Worm (Caenorhabditis elegans) whole organism, L1 larva: ENCODE data around the gene F37C12.21.

ENCODE experiments used
- C04F5.9 ChIP-seq: sonication (generic microtip); optimal IDR thresholded peaks from 2 replicates; lab custom pipeline; 2016; ENCODE audit warnings: missing genetic modification characterization, missing compliant biosample characterization
- C16A3.4 ChIP-seq: fragments of 150-350 bp; optimal IDR thresholded peaks from 2 replicates; lab custom pipeline; 2014; ENCODE audit warnings: missing biosample characterization, missing genetic modification characterization
- C34B4.2 ChIP-seq: sonication (generic microtip); optimal IDR thresholded peaks from 2 replicates; lab custom pipeline; 2017; ENCODE audit warnings: mild to moderate bottlenecking, missing genetic modification characterization, missing compliant biosample characterization
- F16B12.6 ChIP-seq: fragments of 150-350 bp; optimal IDR thresholded peaks from 2 replicates; lab custom pipeline; 2014; ENCODE audit warnings: missing biosample characterization, missing genetic modification characterization
- aha-1 ChIP-seq: fragments of 150-350 bp; optimal IDR thresholded peaks from 2 replicates; lab custom pipeline; 2014; ENCODE audit warnings: missing biosample characterization, missing genetic modification characterization
- aly-2 ChIP-seq: fragments of 150-350 bp; optimal IDR thresholded peaks from 2 replicates; lab custom pipeline; 2014; ENCODE audit warnings: missing biosample characterization, missing genetic modification characterization
- ama-1 ChIP-seq: fragments of 150-350 bp; optimal IDR thresholded peaks from 2 replicates; lab custom pipeline; 2014
- blmp-1 ChIP-seq: fragments of 150-350 bp; optimal IDR thresholded peaks from 2 replicates; lab custom pipeline; 2014; ENCODE audit warnings: missing biosample characterization, missing genetic modification characterization
- ceh-63 ChIP-seq: fragments of 200-800 bp; sonication (Bioruptor generic); optimal IDR thresholded peaks from 2 replicates; lab custom pipeline; 2018; ENCODE audit warnings: mild to moderate bottlenecking, missing genetic modification characterization, missing compliant biosample characterization
- ceh-88 ChIP-seq: fragments of 200-800 bp; sonication (Bioruptor generic); IDR thresholded peaks from 2 replicates; pipeline ENCODE4 v1.3.6; 2022; ENCODE audit warnings: missing genetic modification characterization, missing compliant biosample characterization
- ceh-90 ChIP-seq: sonication (generic microtip); optimal IDR thresholded peaks from 2 replicates; lab custom pipeline; 2016; ENCODE audit warnings: missing genetic modification characterization, missing compliant biosample characterization
- dpl-1 ChIP-seq, 3 experiments: fragments of 150-350 bp in 2 of 3; sonication (generic microtip) in 1 of 3; optimal IDR thresholded peaks; 2 replicates each; lab custom pipeline; 2014 to 2017; ENCODE audit warnings: missing biosample characterization in 3 of 3, missing genetic modification characterization in 3 of 3, missing genetic modification reagents in 3 of 3
- dsc-1 ChIP-seq: sonication (generic microtip); optimal IDR thresholded peaks from 2 replicates; lab custom pipeline; 2016; ENCODE audit warnings: mild to moderate bottlenecking, missing genetic modification characterization, missing compliant biosample characterization
- efl-3 ChIP-seq: fragments of 200-800 bp; sonication (Bioruptor generic); optimal IDR thresholded peaks from 2 replicates; lab custom pipeline; 2018; ENCODE audit warnings: mild to moderate bottlenecking, missing genetic modification characterization, missing compliant biosample characterization
- elt-2 ChIP-seq: sonication (generic microtip); optimal IDR thresholded peaks from 2 replicates; lab custom pipeline; 2016; ENCODE audit warnings: missing genetic modification characterization, mild to moderate bottlenecking, inconsistent platforms, missing compliant biosample characterization, missing genetic modification reagents
- elt-3 ChIP-seq, 6 experiments: fragments of 150-350 bp in 1 of 6; sonication (generic microtip); optimal IDR thresholded peaks; 2 replicates each; lab custom pipeline; 2017 to 2018; ENCODE audit warnings: missing biosample characterization in 6 of 6, missing genetic modification characterization in 6 of 6, inconsistent platforms in 1 of 6
- ets-5 ChIP-seq: fragments of 200-800 bp; sonication (Bioruptor generic); IDR thresholded peaks from 2 replicates; pipeline ENCODE4 v1.3.6; 2022; ENCODE audit warnings: missing genetic modification characterization, missing compliant biosample characterization
- fkh-10 ChIP-seq: sonication (generic microtip); optimal IDR thresholded peaks from 2 replicates; lab custom pipeline; 2017; ENCODE audit warnings: missing biosample characterization, missing genetic modification reagents, missing genetic modification characterization
- fos-1 ChIP-seq: fragments of 150-350 bp; optimal IDR thresholded peaks from 2 replicates; lab custom pipeline; 2014; ENCODE audit warnings: missing biosample characterization, missing genetic modification characterization
- grh-1 ChIP-seq: fragments of 200-800 bp; sonication (Bioruptor generic); IDR thresholded peaks from 2 replicates; pipeline ENCODE4 v1.3.6; 2022; ENCODE audit warnings: missing genetic modification reagents, missing genetic modification characterization, missing compliant biosample characterization
- hlh-17 ChIP-seq: fragments of 200-800 bp; sonication (Bioruptor generic); optimal IDR thresholded peaks from 2 replicates; lab custom pipeline; 2018; ENCODE audit warnings: missing genetic modification characterization, mild to moderate bottlenecking, missing compliant biosample characterization, moderate library complexity, borderline replicate concordance
- hlh-4 ChIP-seq: sonication (generic microtip); optimal IDR thresholded peaks from 2 replicates; lab custom pipeline; 2016; ENCODE audit warnings: mild to moderate bottlenecking, missing genetic modification characterization, missing compliant biosample characterization
- hpl-2 ChIP-seq: fragments of 150-350 bp; optimal IDR thresholded peaks from 2 replicates; lab custom pipeline; 2014; ENCODE audit warnings: missing biosample characterization, missing genetic modification reagents, missing genetic modification characterization
- irx-1 ChIP-seq: sonication (generic microtip); optimal IDR thresholded peaks from 2 replicates; lab custom pipeline; 2016; ENCODE audit warnings: missing genetic modification characterization, missing compliant biosample characterization
- isw-1 ChIP-seq: fragments of 200-800 bp; sonication (Bioruptor generic); IDR thresholded peaks from 2 replicates; pipeline ENCODE4 v1.3.6; 2022; ENCODE audit warnings: missing genetic modification characterization, missing compliant biosample characterization
- lin-14 ChIP-seq: fragments of 200-800 bp; sonication (Bioruptor generic); optimal IDR thresholded peaks from 2 replicates; lab custom pipeline; 2018; ENCODE audit warnings: mild to moderate bottlenecking, missing genetic modification characterization, moderate library complexity, missing compliant biosample characterization
- lin-15B ChIP-seq: fragments of 150-350 bp; sonication (generic microtip); optimal IDR thresholded peaks from 3 replicates; lab custom pipeline; 2014; ENCODE audit warnings: missing biosample characterization, missing genetic modification characterization
- lin-35 ChIP-seq, 2 experiments: fragments of 150-350 bp; optimal IDR thresholded peaks; 2 replicates each; lab custom pipeline; 2014; ENCODE audit warnings: missing biosample characterization in 2 of 2, missing genetic modification characterization in 2 of 2, missing genetic modification reagents in 2 of 2
- lin-39 ChIP-seq: fragments of 150-350 bp; optimal IDR thresholded peaks from 2 replicates; lab custom pipeline; 2014; ENCODE audit warnings: missing biosample characterization, missing genetic modification reagents, missing genetic modification characterization
- lsy-2 ChIP-seq, 2 experiments: fragments of 150-350 bp; optimal IDR thresholded peaks; 2 replicates each; lab custom pipeline; 2014; ENCODE audit warnings: missing biosample characterization in 2 of 2, missing genetic modification characterization in 2 of 2
- mab-9 ChIP-seq: fragments of 200-800 bp; sonication (Bioruptor generic); IDR thresholded peaks from 2 replicates; pipeline ENCODE4 v1.3.6; 2022; ENCODE audit warnings: missing genetic modification reagents, missing genetic modification characterization, missing compliant biosample characterization
- mdl-1 ChIP-seq, 2 experiments: fragments of 150-350 bp; optimal IDR thresholded peaks; 2 replicates each; lab custom pipeline; 2014 to 2017; ENCODE audit warnings: missing biosample characterization in 2 of 2, missing genetic modification characterization in 2 of 2, inconsistent platforms in 1 of 2
- mef-2 ChIP-seq: fragments of 150-350 bp; optimal IDR thresholded peaks from 2 replicates; lab custom pipeline; 2014; ENCODE audit warnings: missing biosample characterization, missing genetic modification characterization
- nhr-12 ChIP-seq: sonication (generic microtip); optimal IDR thresholded peaks from 2 replicates; lab custom pipeline; 2017; ENCODE audit warnings: missing biosample characterization, missing genetic modification characterization
- nhr-19 ChIP-seq: fragments of 200-800 bp; sonication (Bioruptor generic); conservative IDR thresholded peaks from 2 replicates; pipeline ENCODE4 v1.3.6; 2022; ENCODE audit warnings: missing genetic modification characterization, missing compliant biosample characterization
- nhr-237 ChIP-seq: fragments of 150-350 bp; optimal IDR thresholded peaks from 2 replicates; lab custom pipeline; 2014; ENCODE audit warnings: missing biosample characterization, missing genetic modification characterization
- nhr-47 ChIP-seq: sonication (generic microtip); optimal IDR thresholded peaks from 2 replicates; lab custom pipeline; 2016; ENCODE audit warnings: mild to moderate bottlenecking, missing genetic modification characterization, moderate library complexity, missing compliant biosample characterization
- nhr-71 ChIP-seq: sonication (generic microtip); optimal IDR thresholded peaks from 2 replicates; lab custom pipeline; 2016; ENCODE audit warnings: mild to moderate bottlenecking, missing genetic modification characterization, moderate library complexity, missing compliant biosample characterization
- nhr-76 ChIP-seq: sonication (generic microtip); optimal IDR thresholded peaks from 2 replicates; lab custom pipeline; 2017; ENCODE audit warnings: missing biosample characterization, missing genetic modification characterization
- nhr-77 ChIP-seq: fragments of 150-350 bp; optimal IDR thresholded peaks from 2 replicates; lab custom pipeline; 2014; ENCODE audit warnings: missing biosample characterization, missing genetic modification characterization
- nhr-84 ChIP-seq: sonication (generic microtip); optimal IDR thresholded peaks from 2 replicates; lab custom pipeline; 2017; ENCODE audit warnings: missing biosample characterization, missing genetic modification characterization
- nhr-90 ChIP-seq: sonication (generic microtip); optimal IDR thresholded peaks from 2 replicates; lab custom pipeline; 2016; ENCODE audit warnings: mild to moderate bottlenecking, missing genetic modification characterization, missing compliant biosample characterization; ENCODE audit not compliant: poor library complexity
- pqm-1 ChIP-seq: sonication (generic microtip); optimal IDR thresholded peaks from 3 replicates; lab custom pipeline; 2017; ENCODE audit warnings: missing biosample characterization, missing genetic modification characterization
- skn-1 ChIP-seq: fragments of 150-350 bp; optimal IDR thresholded peaks from 2 replicates; lab custom pipeline; 2014; ENCODE audit warnings: missing biosample characterization, missing genetic modification characterization
- snu-23 ChIP-seq: sonication (generic microtip); optimal IDR thresholded peaks from 2 replicates; lab custom pipeline; 2016; ENCODE audit warnings: missing genetic modification characterization, missing compliant biosample characterization
- sox-4 ChIP-seq: sonication (generic microtip); optimal IDR thresholded peaks from 2 replicates; lab custom pipeline; 2016; ENCODE audit warnings: missing genetic modification characterization, missing compliant biosample characterization
- sptf-1 ChIP-seq: fragments of 150-350 bp; optimal IDR thresholded peaks from 2 replicates; lab custom pipeline; 2014; ENCODE audit warnings: missing biosample characterization, missing genetic modification characterization
- swsn-7 ChIP-seq: sonication (generic microtip); optimal IDR thresholded peaks from 2 replicates; lab custom pipeline; 2016; ENCODE audit warnings: missing genetic modification characterization, missing compliant biosample characterization
- unc-30 ChIP-seq: sonication (generic microtip); optimal IDR thresholded peaks from 2 replicates; lab custom pipeline; 2017; ENCODE audit warnings: missing biosample characterization, missing genetic modification characterization
- unc-86 ChIP-seq: sonication (generic microtip); optimal IDR thresholded peaks from 2 replicates; lab custom pipeline; 2016; ENCODE audit warnings: missing genetic modification characterization, missing compliant biosample characterization
- unc-98 ChIP-seq: fragments of 200-800 bp; sonication (Bioruptor generic); IDR thresholded peaks from 2 replicates; pipeline ENCODE4 v1.3.6; 2022; ENCODE audit warnings: missing genetic modification characterization, missing compliant biosample characterization
- vab-15 ChIP-seq: sonication (generic microtip); optimal IDR thresholded peaks from 2 replicates; lab custom pipeline; 2017; ENCODE audit warnings: missing genotype, mild to moderate bottlenecking, missing genetic modification characterization, missing compliant biosample characterization
- ztf-11 ChIP-seq, 2 experiments: sonication (generic microtip); optimal IDR thresholded peaks; 2 replicates each; lab custom pipeline; 2016 to 2017; ENCODE audit warnings: missing genetic modification characterization in 2 of 2, missing biosample characterization in 1 of 2, missing compliant biosample characterization in 1 of 2
- ztf-4 ChIP-seq: fragments of 150-350 bp; optimal IDR thresholded peaks from 2 replicates; lab custom pipeline; 2014; ENCODE audit warnings: missing biosample characterization, missing genetic modification characterization

F37C12.21 gene

ce11 chrIII:7184022-7184421 is 4.1 kb upstream of the F37C12.21 start, which contains the start of gene yju-2:
yju-2 (plus strand) TSS chrIII:7184336.
- TF ChIP-seq dpl-1 (GFP tag; optimal IDR thresholded peaks at IDR 0.05; lab: Kevin White, UChicago) = peak; percentile 51 to 72 (median 70)
- TF ChIP-seq ceh-88 (GFP tag; lab: Robert Waterston, UW) = peak; percentile 9; the same call in 1 of the 2 replicates
- TF ChIP-seq efl-3 (GFP tag; lab: Kevin White, UChicago) = no peak
- peak; percentile 21 for TF ChIP-seq nhr-77
- TF ChIP-seq blmp-1 = peak; percentile 63
- peak; percentile 31 for TF ChIP-seq ama-1
- no peak for TF ChIP-seq fkh-10 (GFP tag; lab: Kevin White, UChicago)
- no peak for TF ChIP-seq irx-1 (tag; lab: Kevin White, UChicago)
- TF ChIP-seq nhr-237 (tag; lab: Kevin White, UChicago) = peak; percentile 51
- peak; percentile 49 for TF ChIP-seq isw-1 (GFP tag; lab: Robert Waterston, UW)
- TF ChIP-seq swsn-7 (tag; lab: Kevin White, UChicago) = peak; percentile 27
- TF ChIP-seq mef-2 (tag; lab: Kevin White, UChicago) = no peak
- TF ChIP-seq nhr-84 = no peak
- TF ChIP-seq unc-98 = no peak
- no peak for TF ChIP-seq grh-1 (GFP tag; lab: Robert Waterston, UW)
- TF ChIP-seq ceh-90 = no peak
- no peak for TF ChIP-seq unc-30
- TF ChIP-seq sox-4 (tag; lab: Kevin White, UChicago) = no peak
- peak; percentile 69 for TF ChIP-seq nhr-71 (tag; lab: Kevin White, UChicago)
- TF ChIP-seq snu-23 = peak; percentile 72
- peak; percentile 53 to 86 for TF ChIP-seq lin-35 (GFP tag; optimal IDR thresholded peaks at IDR 0.05; lab: Kevin White, UChicago)
- no peak for TF ChIP-seq C04F5.9 (tag; lab: Kevin White, UChicago)
- TF ChIP-seq hlh-4 (tag; lab: Kevin White, UChicago) = no peak
- TF ChIP-seq fos-1 = peak; percentile 54
- TF ChIP-seq sptf-1 (tag; lab: Kevin White, UChicago) = no peak
- TF ChIP-seq vab-15 (tag; lab: Kevin White, UChicago) = peak; percentile 1
- TF ChIP-seq mab-9 (GFP tag; lab: Robert Waterston, UW) = no peak
- peak; percentile 45 for TF ChIP-seq F16B12.6
- TF ChIP-seq nhr-12 = no peak
- peak; percentile 33 for TF ChIP-seq hpl-2
- TF ChIP-seq skn-1 (tag; lab: Kevin White, UChicago) = peak; percentile 59
- TF ChIP-seq mdl-1 (tag; optimal IDR thresholded peaks at IDR 0.05; lab: Kevin White, UChicago) = no peak
- TF ChIP-seq ztf-11 (tag; optimal IDR thresholded peaks at IDR 0.05; lab: Kevin White, UChicago) = no peak
- no peak for TF ChIP-seq nhr-76 (tag; lab: Kevin White, UChicago)
- TF ChIP-seq C16A3.4 (tag; lab: Kevin White, UChicago) = peak; percentile 78
- TF ChIP-seq unc-86 (tag; lab: Kevin White, UChicago) = peak; percentile 16
- peak; percentile 41 for TF ChIP-seq nhr-90 (tag; lab: Kevin White, UChicago)
- TF ChIP-seq dsc-1 (tag; lab: Kevin White, UChicago) = no peak
- TF ChIP-seq elt-3 (tag; optimal IDR thresholded peaks at IDR 0.05; lab: Kevin White, UChicago) = peak in 1 of 6 experiments; percentile 47
- no peak for TF ChIP-seq aly-2 (tag; lab: Kevin White, UChicago)
- peak; percentile 64 to 90 for TF ChIP-seq lsy-2 (tag; optimal IDR thresholded peaks at IDR 0.05; lab: Kevin White, UChicago)
- TF ChIP-seq ets-5 (GFP tag; lab: Robert Waterston, UW) = no peak
- no peak for TF ChIP-seq aha-1
- TF ChIP-seq lin-39 = no peak
- no peak for TF ChIP-seq ceh-63
- TF ChIP-seq nhr-47 (tag; lab: Kevin White, UChicago) = peak; percentile 61
- TF ChIP-seq ztf-4 (tag; lab: Kevin White, UChicago) = peak; percentile 28
- no peak for TF ChIP-seq elt-2 (tag; lab: Kevin White, UChicago)
- no peak for TF ChIP-seq pqm-1
- TF ChIP-seq hlh-17 (GFP tag; lab: Kevin White, UChicago) = no peak
- TF ChIP-seq C34B4.2 (tag; lab: Kevin White, UChicago) = no peak
- TF ChIP-seq lin-15B (tag; lab: Kevin White, UChicago) = peak; percentile 82
- TF ChIP-seq nhr-19 (GFP tag; lab: Robert Waterston, UW) = peak; percentile 30
- peak; percentile 59 for TF ChIP-seq lin-14 (GFP tag; lab: Kevin White, UChicago)
